Worm (Caenorhabditis elegans) whole organism, early embryonic: Measurements from ENCODE around the gene F42A9.3.

Experiments
- F13C5.2 ChIP-seq: sonication (generic microtip); optimal IDR thresholded peaks from 2 replicates; lab custom pipeline; 2017; ENCODE audit warnings: mild to moderate bottlenecking, missing genetic modification characterization, inconsistent platforms, missing compliant biosample characterization
- aly-1 ChIP-seq: sonication (generic microtip); optimal IDR thresholded peaks from 2 replicates; lab custom pipeline; 2016; ENCODE audit warnings: missing genetic modification characterization, missing compliant biosample characterization
- ama-1 ChIP-seq: fragments of 150-350 bp; optimal IDR thresholded peaks from 2 replicates; lab custom pipeline; 2014
- ceh-13 ChIP-seq: fragments of 200-800 bp; sonication (Bioruptor generic); optimal IDR thresholded peaks from 2 replicates; lab custom pipeline; 2018; ENCODE audit warnings: mild to moderate bottlenecking, missing genetic modification characterization, missing compliant biosample characterization
- ceh-36 ChIP-seq: sonication (generic microtip); optimal IDR thresholded peaks from 2 replicates; lab custom pipeline; 2016; ENCODE audit warnings: missing genetic modification characterization, inconsistent platforms, missing compliant biosample characterization
- flt-1 ChIP-seq: fragments of 200-800 bp; sonication (Bioruptor generic); IDR thresholded peaks from 2 replicates; pipeline ENCODE4 v1.3.6; 2022; ENCODE audit warnings: missing genetic modification characterization, missing compliant biosample characterization
- hmbx-1 ChIP-seq: sonication (generic microtip); optimal IDR thresholded peaks from 2 replicates; lab custom pipeline; 2016; ENCODE audit warnings: mild to moderate bottlenecking, missing genetic modification characterization, missing compliant biosample characterization
- hmg-4 ChIP-seq: fragments of 200-800 bp; sonication (Bioruptor generic); optimal IDR thresholded peaks from 2 replicates; lab custom pipeline; 2018; ENCODE audit warnings: mild to moderate bottlenecking, missing genetic modification characterization, missing compliant biosample characterization
- scrt-1 ChIP-seq: fragments of 200-800 bp; sonication (Bioruptor generic); IDR thresholded peaks from 2 replicates; pipeline ENCODE4 v1.3.6; 2022; ENCODE audit warnings: missing genetic modification characterization, missing compliant biosample characterization
- sea-1 ChIP-seq: fragments of 200-800 bp; sonication (Bioruptor generic); conservative IDR thresholded peaks from 2 replicates; pipeline ENCODE4 v1.3.6; 2022; ENCODE audit warnings: missing genetic modification characterization, missing compliant biosample characterization
- tbx-11 ChIP-seq: fragments of 200-800 bp; sonication (Bioruptor generic); IDR thresholded peaks from 2 replicates; pipeline ENCODE4 v1.3.6; 2022; ENCODE audit warnings: missing genetic modification characterization, missing compliant biosample characterization
- tbx-37 ChIP-seq: fragments of 200-800 bp; sonication (Bioruptor generic); conservative IDR thresholded peaks from 2 replicates; pipeline ENCODE4 v1.3.6; 2022; ENCODE audit warnings: missing genetic modification reagents, missing genetic modification characterization, missing compliant biosample characterization

DNA sequence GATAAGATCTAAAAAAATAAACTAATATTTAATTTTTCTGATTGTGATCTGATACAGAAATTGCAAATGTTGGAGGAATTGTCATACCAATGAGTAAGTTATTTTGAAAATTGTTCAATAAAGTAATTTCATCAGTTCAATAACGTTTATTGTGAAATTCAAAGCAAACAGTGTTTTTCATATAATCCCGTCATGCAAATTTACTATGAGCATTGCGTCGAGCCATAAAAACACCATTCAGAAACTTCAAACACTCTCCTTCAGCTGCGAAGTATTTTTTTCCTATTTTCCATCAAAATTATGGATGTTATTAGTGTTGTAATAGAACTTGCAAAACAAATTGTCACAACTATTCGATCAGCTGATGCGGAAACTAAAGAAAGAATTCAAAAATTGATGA lies 34.8 kb downstream of the F42A9.3 start, which contains the start of gene C49C8.8:
- TF ChIP-seq ama-1 (lab: Kevin White, UChicago) (no peak), aly-1 (no peak), ceh-13 (GFP tag; lab: Kevin White, UChicago) (no peak), scrt-1 (GFP tag; lab: Robert Waterston, UW) (no peak), flt-1 (GFP tag; lab: Robert Waterston, UW) (no peak), sea-1 (GFP tag; lab: Robert Waterston, UW) (no peak), tbx-37 (GFP tag; lab: Robert Waterston, UW) (no peak), tbx-11 (GFP tag; lab: Robert Waterston, UW) (no peak), ceh-36 (no peak), F13C5.2 (tag; lab: Kevin White, UChicago) (no peak), hmg-4 (GFP tag; lab: Kevin White, UChicago) (no peak), hmbx-1 (tag; lab: Kevin White, UChicago) (no peak)
